Fruit fly (Drosophila melanogaster) whole organism, embryonic: Measurements from ENCODE around the gene Ir75b.
A peak's percentile ranks its signal among the peaks of the same experiment; 100 is the strongest.

Experiments used
- Abd-B ChIP-seq: fragments of 200-800 bp; sonication (Bioruptor generic); optimal IDR thresholded peaks from 2 replicates; lab custom pipeline; 2018; ENCODE audit warnings: missing biosample characterization, mild to moderate bottlenecking, missing genetic modification characterization, moderate library complexity
- Bgb ChIP-seq: fragments of 200-800 bp; sonication (Bioruptor generic); IDR thresholded peaks from 2 replicates; pipeline ENCODE4 v1.3.6; 2022; ENCODE audit warnings: missing biosample characterization, missing genetic modification characterization; ENCODE audit not compliant: partially characterized antibody
- CG10147 ChIP-seq: fragments of 200-800 bp; sonication (Bioruptor generic); optimal IDR thresholded peaks from 2 replicates; lab custom pipeline; 2019; ENCODE audit warnings: missing biosample characterization, mild to moderate bottlenecking, missing genetic modification characterization, moderate library complexity
- CG10267 ChIP-seq: fragments of 200-800 bp; sonication (Bioruptor generic); optimal IDR thresholded peaks from 2 replicates; lab custom pipeline; 2018; ENCODE audit warnings: missing biosample characterization, mild to moderate bottlenecking, missing genetic modification characterization, moderate library complexity
- CG10543 ChIP-seq: fragments of 200-800 bp; sonication (Bioruptor generic); optimal IDR thresholded peaks from 3 replicates; lab custom pipeline; 2017; ENCODE audit warnings: missing biosample characterization, mild to moderate bottlenecking, missing genetic modification characterization, moderate library complexity
- CG10979 ChIP-seq: fragments of 200-800 bp; sonication (Bioruptor generic); optimal IDR thresholded peaks from 2 replicates; lab custom pipeline; 2018; ENCODE audit warnings: missing biosample characterization, mild to moderate bottlenecking, missing genetic modification characterization, moderate library complexity
- CG11247 ChIP-seq: fragments of 200-800 bp; sonication (Bioruptor generic); IDR thresholded peaks from 2 replicates; pipeline ENCODE4 v1.3.6; 2022; ENCODE audit warnings: missing biosample characterization, missing genetic modification characterization
- CG13296 ChIP-seq: fragments of 200-800 bp; sonication (Bioruptor generic); optimal IDR thresholded peaks from 3 replicates; lab custom pipeline; 2018; ENCODE audit warnings: missing biosample characterization, mild to moderate bottlenecking, missing genetic modification characterization
- CG15514 ChIP-seq: fragments of 200-800 bp; sonication (Bioruptor generic); optimal IDR thresholded peaks from 3 replicates; lab custom pipeline; 2017; ENCODE audit warnings: missing biosample characterization, missing genetic modification characterization, mild to moderate bottlenecking, moderate library complexity, missing genetic modification reagents
- CG16815 ChIP-seq: fragments of 200-800 bp; sonication (Bioruptor generic); optimal IDR thresholded peaks from 3 replicates; lab custom pipeline; 2017; ENCODE audit warnings: missing biosample characterization, mild to moderate bottlenecking, missing genetic modification characterization
- CG17829 ChIP-seq: fragments of 200-800 bp; optimal IDR thresholded peaks from 2 replicates; lab custom pipeline; 2019; ENCODE audit warnings: missing biosample characterization, mild to moderate bottlenecking, missing genetic modification characterization, moderate library complexity
- CG17912 ChIP-seq: fragments of 200-800 bp; sonication (Bioruptor generic); optimal IDR thresholded peaks from 2 replicates; lab custom pipeline; 2018; ENCODE audit warnings: missing biosample characterization, mild to moderate bottlenecking, missing genetic modification characterization
- CG1792 ChIP-seq: fragments of 200-800 bp; sonication (Bioruptor generic); optimal IDR thresholded peaks from 2 replicates; lab custom pipeline; 2016; ENCODE audit warnings: missing biosample characterization, missing genetic modification characterization
- CG2116 ChIP-seq: fragments of 200-800 bp; sonication (Bioruptor generic); optimal IDR thresholded peaks from 3 replicates; lab custom pipeline; 2018; ENCODE audit warnings: missing biosample characterization, mild to moderate bottlenecking, missing genetic modification characterization
- CG2712 ChIP-seq: fragments of 200-800 bp; optimal IDR thresholded peaks from 3 replicates; lab custom pipeline; 2019; ENCODE audit warnings: missing biosample characterization, mild to moderate bottlenecking, missing genetic modification characterization, moderate library complexity
- CG30020 ChIP-seq: fragments of 200-800 bp; optimal IDR thresholded peaks from 2 replicates; lab custom pipeline; 2019; ENCODE audit warnings: missing biosample characterization, mild to moderate bottlenecking, missing genetic modification characterization, moderate library complexity
- CG34224 ChIP-seq: fragments of 200-800 bp; sonication (Bioruptor generic); IDR thresholded peaks from 3 replicates; pipeline ENCODE4 v1.3.6; 2022; ENCODE audit warnings: missing biosample characterization, missing genetic modification characterization; ENCODE audit not compliant: partially characterized antibody
- CG34376 ChIP-seq: fragments of 200-800 bp; sonication (Bioruptor generic); optimal IDR thresholded peaks from 2 replicates; lab custom pipeline; 2018; ENCODE audit warnings: missing biosample characterization, mild to moderate bottlenecking, missing genetic modification characterization
- CG6175 ChIP-seq: fragments of 200-800 bp; sonication (Bioruptor generic); IDR thresholded peaks from 3 replicates; pipeline ENCODE4 v1.3.6; 2022; ENCODE audit warnings: missing biosample characterization, missing genetic modification characterization
- CG6791 ChIP-seq: fragments of 200-800 bp; sonication (Bioruptor generic); IDR thresholded peaks from 3 replicates; pipeline ENCODE4 v1.3.6; 2022; ENCODE audit warnings: missing biosample characterization, missing genetic modification characterization; ENCODE audit not compliant: partially characterized antibody
- CG7745 ChIP-seq: fragments of 200-800 bp; sonication (Bioruptor generic); optimal IDR thresholded peaks from 2 replicates; lab custom pipeline; 2018; ENCODE audit warnings: missing biosample characterization, mild to moderate bottlenecking, missing genetic modification characterization, moderate library complexity
- CHES-1-like ChIP-seq: fragments of 200-800 bp; sonication (Bioruptor generic); optimal IDR thresholded peaks from 2 replicates; lab custom pipeline; 2016; ENCODE audit warnings: missing biosample characterization, missing genetic modification characterization
- Doc3 ChIP-seq: fragments of 200-800 bp; sonication (Bioruptor generic); IDR thresholded peaks from 3 replicates; pipeline ENCODE4 v1.3.6; 2022; ENCODE audit warnings: missing biosample characterization, missing genetic modification characterization; ENCODE audit not compliant: partially characterized antibody
- Drgx ChIP-seq: fragments of 200-800 bp; sonication (Bioruptor generic); IDR thresholded peaks from 2 replicates; pipeline ENCODE4 v1.3.6; 2022; ENCODE audit warnings: missing biosample characterization, missing genetic modification characterization
- E2f2 ChIP-seq: fragments of 200-800 bp; sonication (Bioruptor generic); IDR thresholded peaks from 2 replicates; pipeline ENCODE4 v1.3.6; 2022; ENCODE audit warnings: missing biosample characterization, missing genetic modification characterization
- Ets97D ChIP-seq: fragments of 200-800 bp; sonication (Bioruptor generic); optimal IDR thresholded peaks from 3 replicates; lab custom pipeline; 2016; ENCODE audit warnings: missing biosample characterization, missing genetic modification characterization
- HLHmδ ChIP-seq: fragments of 200-800 bp; sonication (Bioruptor generic); optimal IDR thresholded peaks from 2 replicates; lab custom pipeline; 2018; ENCODE audit warnings: missing biosample characterization, mild to moderate bottlenecking, missing genetic modification characterization, moderate library complexity
- Hand ChIP-seq: fragments of 200-800 bp; sonication (Bioruptor generic); optimal IDR thresholded peaks from 2 replicates; lab custom pipeline; 2017; ENCODE audit warnings: mild to moderate bottlenecking, missing biosample characterization, missing genetic modification reagents, missing genetic modification characterization
- NfI ChIP-seq: fragments of 200-800 bp; sonication (Bioruptor generic); optimal IDR thresholded peaks from 3 replicates; lab custom pipeline; 2018; ENCODE audit warnings: missing biosample characterization, mild to moderate bottlenecking, missing genetic modification characterization, moderate library complexity
- PHDP ChIP-seq: fragments of 200-800 bp; sonication (Bioruptor generic); optimal IDR thresholded peaks from 3 replicates; lab custom pipeline; 2018; ENCODE audit warnings: missing biosample characterization, mild to moderate bottlenecking, missing genetic modification characterization, moderate library complexity
- Rfx ChIP-seq: fragments of 200-800 bp; sonication (Bioruptor generic); IDR thresholded peaks from 2 replicates; pipeline ENCODE4 v1.3.6; 2022; ENCODE audit warnings: missing biosample characterization, missing genetic modification characterization
- Xbp1 ChIP-seq: fragments of 200-800 bp; sonication (Bioruptor generic); optimal IDR thresholded peaks from 3 replicates; lab custom pipeline; 2016; ENCODE audit warnings: missing biosample characterization, mild to moderate bottlenecking, missing genetic modification characterization
- aop ChIP-seq: fragments of 200-800 bp; sonication (Bioruptor generic); IDR thresholded peaks from 2 replicates; pipeline ENCODE4 v1.3.6; 2022; ENCODE audit warnings: missing biosample characterization, missing genetic modification characterization
- cg ChIP-seq: fragments of 200-800 bp; sonication (Bioruptor generic); optimal IDR thresholded peaks from 3 replicates; lab custom pipeline; 2019; ENCODE audit warnings: missing biosample characterization, mild to moderate bottlenecking, missing genetic modification characterization, moderate library complexity
- gsb ChIP-seq: fragments of 200-800 bp; sonication (Bioruptor generic); IDR thresholded peaks from 2 replicates; pipeline ENCODE4 v1.3.6; 2022; ENCODE audit warnings: missing biosample characterization, missing genetic modification characterization
- knrl ChIP-seq: fragments of 200-800 bp; sonication (Bioruptor generic); IDR thresholded peaks from 3 replicates; pipeline ENCODE4 v1.3.6; 2022; ENCODE audit warnings: missing biosample characterization, missing genetic modification characterization; ENCODE audit not compliant: partially characterized antibody
- mirr ChIP-seq: fragments of 200-800 bp; sonication (Bioruptor generic); optimal IDR thresholded peaks from 3 replicates; lab custom pipeline; 2018; ENCODE audit warnings: missing biosample characterization, mild to moderate bottlenecking, missing genetic modification characterization
- mld ChIP-seq: fragments of 200-800 bp; sonication (Bioruptor generic); IDR thresholded peaks from 3 replicates; pipeline ENCODE4 v1.3.6; 2022; ENCODE audit warnings: missing biosample characterization, missing genetic modification characterization; ENCODE audit not compliant: partially characterized antibody
- nmo ChIP-seq: fragments of 200-800 bp; sonication (Bioruptor generic); optimal IDR thresholded peaks from 2 replicates; lab custom pipeline; 2018; ENCODE audit warnings: missing biosample characterization, mild to moderate bottlenecking, missing genetic modification characterization, moderate library complexity
- phol ChIP-seq: fragments of 200-800 bp; sonication (Bioruptor generic); optimal IDR thresholded peaks from 3 replicates; lab custom pipeline; 2018; ENCODE audit warnings: missing biosample characterization, mild to moderate bottlenecking, missing genetic modification characterization, moderate library complexity
- salm ChIP-seq: fragments of 200-800 bp; sonication (Bioruptor generic); optimal IDR thresholded peaks from 2 replicates; lab custom pipeline; 2018; ENCODE audit warnings: missing biosample characterization, mild to moderate bottlenecking, missing genetic modification characterization
- slbo ChIP-seq: fragments of 200-800 bp; sonication (Bioruptor generic); IDR thresholded peaks from 2 replicates; pipeline ENCODE4 v1.3.6; 2022; ENCODE audit warnings: missing biosample characterization, missing genetic modification characterization
- usp ChIP-seq: fragments of >200 bp; optimal IDR thresholded peaks from 2 replicates; lab custom pipeline; 2017; ENCODE audit warnings: missing biosample characterization, missing genetic modification characterization
- vfl ChIP-seq: fragments of 200-800 bp; sonication (Bioruptor generic); optimal IDR thresholded peaks from 2 replicates; lab custom pipeline; 2016; ENCODE audit warnings: missing biosample characterization, missing genetic modification characterization
- wek ChIP-seq: fragments of 200-800 bp; sonication (Bioruptor generic); optimal IDR thresholded peaks from 3 replicates; lab custom pipeline; 2018; ENCODE audit warnings: missing biosample characterization, mild to moderate bottlenecking, missing genetic modification characterization, moderate library complexity
- zen ChIP-seq: fragments of 200-800 bp; sonication (Bioruptor generic); optimal IDR thresholded peaks from 3 replicates; lab custom pipeline; 2018; ENCODE audit warnings: missing biosample characterization, mild to moderate bottlenecking, missing genetic modification characterization, moderate library complexity
- zfh1 ChIP-seq: fragments of 200-800 bp; sonication (Bioruptor generic); IDR thresholded peaks from 3 replicates; pipeline ENCODE4 v1.3.6; 2022; ENCODE audit warnings: missing biosample characterization, missing genetic modification characterization

Ir75b gene

dm6 chr3L:17846169-17846981 is 26.4 kb upstream of the Ir75b start, which contains the start of the genes MED19 and CG7430 (continued):
- TF ChIP-seq CG10543 (GFP tag; lab: Kevin White, UChicago) (peak; percentile 30), CG1792 (GFP tag; lab: Kevin White, UChicago) (no peak), CG13296 (peak; percentile 12), HLHmδ (GFP tag; lab: Kevin White, UChicago) (peak; percentile 59), CG6791 (GFP tag; lab: Robert Waterston, UW) (peak; percentile 66), mld (0 out of 3 replicates have a peak, but pooled peaks have one; percentile 50), Bgb (GFP tag; lab: Robert Waterston, UW) (peak; percentile 63), CG10979 (tag; lab: Kevin White, UChicago) (peak; percentile 27), nmo (peak; percentile 45), wek (GFP tag; lab: Kevin White, UChicago) (peak; percentile 16), zen (tag; lab: Kevin White, UChicago) (peak; percentile 61), cg (GFP tag; lab: Kevin White, UChicago) (peak; percentile 95), CG10267 (peak; percentile 21), Rfx (GFP tag; lab: Robert Waterston, UW) (peak; percentile 26), Abd-B (peak; percentile 62), CG34376 (GFP tag; lab: Kevin White, UChicago) (peak; percentile 50), NfI (GFP tag; lab: Kevin White, UChicago) (peak; percentile 1), usp (GFP tag; lab: Kevin White, UChicago) (no peak), CG15514 (GFP tag; lab: Kevin White, UChicago) (peak; percentile 48), aop (no peak), phol (tag; lab: Kevin White, UChicago) (peak; percentile 98), CG6175 (no peak), zfh1 (0 out of 3 replicates have a peak, but pooled peaks have one; percentile 23), salm (tag; lab: Kevin White, UChicago) (peak; percentile 28), mirr (GFP tag; lab: Kevin White, UChicago) (peak; percentile 48), CG7745 (peak; percentile 1), CG2116 (peak; percentile 99), CG16815 (GFP tag; lab: Kevin White, UChicago) (no peak), Ets97D (GFP tag; lab: Kevin White, UChicago) (peak; percentile 72), Xbp1 (GFP tag; lab: Kevin White, UChicago) (peak; percentile 14), Hand (GFP tag; lab: Kevin White, UChicago) (peak; percentile 28), knrl (GFP tag; lab: Robert Waterston, UW) (peak; percentile 44; the same call in 2 of the 3 replicates), CG11247 (GFP tag; lab: Robert Waterston, UW) (no peak), CG2712 (tag; lab: Kevin White, UChicago) (peak; percentile 26), CHES-1-like (peak; percentile 63), Doc3 (GFP tag; lab: Robert Waterston, UW) (peak; percentile 17; the same call in 2 of the 3 replicates), Drgx (GFP tag; lab: Robert Waterston, UW) (no peak), CG17829 (tag; lab: Kevin White, UChicago) (peak; percentile 29), slbo (GFP tag; lab: Robert Waterston, UW) (peak; percentile 24; the same call in 1 of the 2 replicates), CG30020 (peak; percentile 36), CG34224 (peak; percentile 28; the same call in 1 of the 3 replicates), E2f2 (GFP tag; lab: Robert Waterston, UW) (peak; percentile 32), CG17912 (GFP tag; lab: Kevin White, UChicago) (peak; percentile 31), gsb (GFP tag; lab: Robert Waterston, UW) (no peak), PHDP (tag; lab: Kevin White, UChicago) (peak; percentile 23), vfl (GFP tag; lab: Kevin White, UChicago) (no peak), CG10147 (GFP tag; lab: Kevin White, UChicago) (peak; percentile 27)
